Worm (Caenorhabditis elegans) whole organism, L4 larva: Measurements from ENCODE around the gene Y50D4A.6.

Experiments used
- F37D6.2 ChIP-seq: sonication (generic microtip); optimal IDR thresholded peaks from 2 replicates; lab custom pipeline; 2016; ENCODE audit warnings: mild to moderate bottlenecking, missing genetic modification characterization, missing compliant biosample characterization
- egl-27 ChIP-seq: sonication (generic microtip); optimal IDR thresholded peaks from 3 replicates; lab custom pipeline; 2017; ENCODE audit warnings: missing biosample characterization, missing genetic modification reagents, missing genetic modification characterization
- fkh-10 ChIP-seq: fragments of 150-350 bp; optimal IDR thresholded peaks from 2 replicates; lab custom pipeline; 2014; ENCODE audit warnings: missing biosample characterization, missing genetic modification reagents, missing genetic modification characterization
- hmg-1.1 ChIP-seq: fragments of 200-800 bp; sonication (Bioruptor generic); IDR thresholded peaks from 2 replicates; pipeline ENCODE4 v1.3.6; 2022; ENCODE audit warnings: missing genetic modification reagents, missing genetic modification characterization, missing compliant biosample characterization
- pha-4 ChIP-seq, 2 experiments: fragments of 150-350 bp in 1 of 2; fragments of 200-800 bp in 1 of 2; sonication (Bioruptor generic) in 1 of 2; IDR thresholded peaks in 1 of 2; optimal IDR thresholded peaks in 1 of 2; 2 replicates each; pipeline versions ENCODE4 v1.3.6 to Lab custom; 2014 to 2022; ENCODE audit warnings: missing genetic modification characterization in 2 of 2, missing genetic modification reagents in 2 of 2, missing biosample characterization in 1 of 2, missing compliant biosample characterization in 1 of 2
- sdz-12 ChIP-seq: fragments of 200-800 bp; sonication (Bioruptor generic); optimal IDR thresholded peaks from 2 replicates; lab custom pipeline; 2018; ENCODE audit warnings: mild to moderate bottlenecking, missing genetic modification characterization, missing compliant biosample characterization

DNA sequence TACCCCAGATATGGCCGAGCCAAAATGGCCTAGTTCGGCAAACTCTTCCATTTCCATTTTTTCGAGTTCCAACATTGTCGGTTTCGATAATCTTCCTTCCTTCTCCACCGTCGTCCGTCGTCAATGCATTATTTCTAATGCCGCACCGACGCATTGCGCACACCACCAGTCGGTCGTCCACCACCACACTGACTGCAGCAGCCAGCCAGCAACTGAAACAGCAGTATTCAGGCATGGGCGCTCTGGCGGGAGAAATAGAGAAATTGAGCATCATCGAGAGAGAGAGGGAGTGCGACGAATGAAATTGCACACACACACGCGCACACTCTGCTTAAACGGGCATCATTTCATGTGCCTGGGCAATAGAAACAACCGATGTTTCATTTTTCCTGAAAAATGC lies 45.1 kb downstream of the Y50D4A.6 start:
- peak; percentile 58 for TF ChIP-seq F37D6.2 (tag; lab: Kevin White, UChicago)
- peak; percentile 75 for TF ChIP-seq hmg-1.1 (GFP tag; lab: Robert Waterston, UW)
- no peak for TF ChIP-seq egl-27 (tag; lab: Kevin White, UChicago)
- TF ChIP-seq sdz-12 (GFP tag; lab: Kevin White, UChicago) = no peak
- no peak; the same call in 1 of the 2 replicates for TF ChIP-seq pha-4 (GFP tag; IDR thresholded peaks at IDR 0.05; lab: Robert Waterston, UW)
- no peak for TF ChIP-seq pha-4 (tag; optimal IDR thresholded peaks at IDR 0.05; lab: Kevin White, UChicago)
- no peak for TF ChIP-seq fkh-10 (GFP tag; lab: Kevin White, UChicago)
